Fruit fly (Drosophila melanogaster): ENCODE results near the gene CG13318.

Gene CG13318

DNA sequence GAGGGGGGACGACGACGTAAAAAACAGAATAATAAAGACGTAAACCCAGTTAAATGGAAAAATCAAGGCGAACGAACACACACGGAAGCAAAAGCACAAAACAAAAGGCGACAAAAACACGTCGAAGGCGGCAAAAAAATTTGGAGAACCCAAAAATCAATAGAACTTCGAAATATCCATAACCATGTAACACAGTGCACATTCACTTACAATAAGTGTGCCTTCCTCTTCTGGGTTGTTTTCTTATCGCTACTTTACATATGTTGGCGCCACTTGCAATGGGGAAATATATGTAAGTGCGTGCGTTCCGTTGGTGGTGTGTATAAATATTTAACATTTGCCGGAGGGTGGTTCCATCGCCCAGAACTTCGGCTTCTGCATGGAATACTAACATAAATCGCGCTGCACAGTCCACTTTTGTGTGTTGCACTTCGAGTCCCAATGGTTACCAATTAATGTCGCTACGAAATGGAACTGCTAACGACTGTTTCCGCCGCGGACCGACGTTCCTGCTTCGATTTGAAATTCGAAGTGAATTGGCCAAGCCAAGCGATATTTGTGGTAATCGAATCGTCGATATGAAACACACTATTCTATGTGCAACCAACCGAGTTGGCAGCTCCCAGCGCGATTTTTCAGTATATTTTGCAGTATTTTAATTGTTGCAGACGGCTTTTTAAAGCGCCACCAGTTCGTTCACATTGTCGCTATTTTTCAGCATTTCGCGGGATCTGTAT, 25.2 kb downstream of the CG13318 start, which contains the start of the genes CG9801 and Nasp (continued):
- no peak for TF ChIP-seq bowl (GFP tag; IDR thresholded peaks at IDR 0.05)
- peak; percentile 16; the same call in 1 of the 2 replicates for TF ChIP-seq CG6272 (GFP tag; IDR thresholded peaks at IDR 0.05)
- TF ChIP-seq Ssrp (tag; optimal IDR thresholded peaks at IDR 0.05) = no peak
- TF ChIP-seq Ptx1 (GFP tag; IDR thresholded peaks at IDR 0.05) = no peak
- no peak for TF ChIP-seq Sry-β (GFP tag; optimal IDR thresholded peaks at IDR 0.05)
- peak; percentile 79 for TF ChIP-seq knrl (GFP tag; IDR thresholded peaks at IDR 0.05; ENCODE audit: partially characterized antibody)
- no peak for TF ChIP-seq CG18619 (GFP tag; optimal IDR thresholded peaks at IDR 0.05)
- peak; percentile 31 for TF ChIP-seq CG4424 (GFP tag; optimal IDR thresholded peaks at IDR 0.05)
- TF ChIP-seq CG12236 (GFP tag; optimal IDR thresholded peaks at IDR 0.05) = no peak
- no peak for TF ChIP-seq CG4854 (GFP tag; optimal IDR thresholded peaks at IDR 0.05)
- no peak for TF ChIP-seq CG43689 (GFP tag; IDR thresholded peaks at IDR 0.05)
- peak; percentile 13 for TF ChIP-seq CG18599 (GFP tag; optimal IDR thresholded peaks at IDR 0.05)
- peak; percentile 37 for TF ChIP-seq CG8924 (tag; optimal IDR thresholded peaks at IDR 0.05)
- peak in 1 of 2 experiments; percentile 16 for TF ChIP-seq crp (GFP tag; optimal IDR thresholded peaks at IDR 0.05)
- no peak for TF ChIP-seq dati (GFP tag; IDR thresholded peaks at IDR 0.05)
- peak; percentile 52 for TF ChIP-seq HmgD (GFP tag; optimal IDR thresholded peaks at IDR 0.05)
- no peak for TF ChIP-seq Hand (GFP tag; optimal IDR thresholded peaks at IDR 0.05)
- no peak for TF ChIP-seq CkIIα-i1 (GFP tag; IDR thresholded peaks at IDR 0.05)
- no peak for TF ChIP-seq CG16863 (GFP tag; optimal IDR thresholded peaks at IDR 0.05)
- TF ChIP-seq CG12071 (GFP tag; optimal IDR thresholded peaks at IDR 0.05) = peak; percentile 51
- no peak for TF ChIP-seq CG6689 (GFP tag; IDR thresholded peaks at IDR 0.05)
- TF ChIP-seq lbe (GFP tag; optimal IDR thresholded peaks at IDR 0.05) = peak; percentile 43
- TF ChIP-seq row (GFP tag; IDR thresholded peaks at IDR 0.05) = peak; percentile 51
- TF ChIP-seq CG10462 (GFP tag; optimal IDR thresholded peaks at IDR 0.05) = no peak
- no peak for TF ChIP-seq CG7271 (tag; optimal IDR thresholded peaks at IDR 0.05)
- TF ChIP-seq CG16815 (GFP tag; optimal IDR thresholded peaks at IDR 0.05) = no peak
- TF ChIP-seq dpn (GFP tag; optimal IDR thresholded peaks at IDR 0.05) = peak; percentile 29 to 33
- TF ChIP-seq ERR (GFP tag; optimal IDR thresholded peaks at IDR 0.05) = peak; percentile 7
- peak; percentile 13 for TF ChIP-seq ems (GFP tag; optimal IDR thresholded peaks at IDR 0.05)
- no peak for TF ChIP-seq Sox102F (GFP tag; optimal IDR thresholded peaks at IDR 0.05)
- TF ChIP-seq NK7.1 (GFP tag; optimal IDR thresholded peaks at IDR 0.05) = peak; percentile 15
- peak; percentile 32 for TF ChIP-seq Deaf1 (tag; optimal IDR thresholded peaks at IDR 0.05)
- TF ChIP-seq E2f1 (GFP tag; IDR thresholded peaks at IDR 0.05) = peak; percentile 42; the same call in 1 of the 2 replicates
- TF ChIP-seq CG18011 (GFP tag; optimal IDR thresholded peaks at IDR 0.05) = no peak
- TF ChIP-seq sima (GFP tag; optimal IDR thresholded peaks at IDR 0.05) = no peak
- TF ChIP-seq disco-r (GFP tag; optimal IDR thresholded peaks at IDR 0.05) = no peak
- no peak for TF ChIP-seq B-H1 (GFP tag; IDR thresholded peaks at IDR 0.05)
- no peak for TF ChIP-seq Adf1 (GFP tag; IDR thresholded peaks at IDR 0.05)
- TF ChIP-seq CG16813 (GFP tag; IDR thresholded peaks at IDR 0.05; ENCODE audit: partially characterized antibody) = peak; percentile 75
- TF ChIP-seq CG9876 (GFP tag; optimal IDR thresholded peaks at IDR 0.05) = peak; percentile 41
- peak; percentile 46 for TF ChIP-seq CG3163 (GFP tag; optimal IDR thresholded peaks at IDR 0.05)
- no peak for TF ChIP-seq cato (GFP tag; optimal IDR thresholded peaks at IDR 0.05; ENCODE audit: borderline replicate concordance)
- no peak for TF ChIP-seq slou (GFP tag; optimal IDR thresholded peaks at IDR 0.05)
- TF ChIP-seq CG31441 (GFP tag; IDR thresholded peaks at IDR 0.05) = peak; percentile 20; the same call in 1 of the 2 replicates
- peak; percentile 95 for TF ChIP-seq Ets97D (GFP tag; optimal IDR thresholded peaks at IDR 0.05)
- TF ChIP-seq Camta (GFP tag; optimal IDR thresholded peaks at IDR 0.05) = no peak
- no peak for TF ChIP-seq sim (GFP tag; IDR thresholded peaks at IDR 0.05)
- peak; percentile 32 for TF ChIP-seq CG17385 (GFP tag; optimal IDR thresholded peaks at IDR 0.05)
- TF ChIP-seq CG10959 (GFP tag; IDR thresholded peaks at IDR 0.05) = no peak
- TF ChIP-seq B-H2 (GFP tag; optimal IDR thresholded peaks at IDR 0.05) = no peak

Measured in whole organism, embryonic.